Worm (Caenorhabditis elegans): ENCODE results near the gene agxt-1.

DNA sequence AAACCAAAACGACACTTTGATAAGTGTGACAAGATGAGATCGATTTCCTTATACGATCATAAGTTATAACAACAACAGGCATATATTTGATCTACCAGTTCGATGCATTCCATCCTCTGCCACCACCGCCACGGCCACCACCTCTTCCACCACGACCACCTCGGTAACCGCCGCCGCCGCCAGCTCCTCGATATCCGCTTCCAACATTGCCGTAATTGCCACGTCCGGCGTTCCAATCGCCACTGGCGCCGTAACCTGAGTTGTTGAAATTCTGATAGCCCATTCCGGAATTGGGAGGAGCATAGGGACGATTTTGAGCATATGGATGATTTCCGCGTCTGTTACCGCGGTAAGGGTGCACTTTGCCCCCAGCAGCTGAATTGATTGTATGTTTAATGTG lies 33.1 kb downstream of the agxt-1 start:
- no peak for TF ChIP-seq lin-15B (tag; optimal IDR thresholded peaks at IDR 0.05)
- no peak for TF ChIP-seq fos-1 (tag; optimal IDR thresholded peaks at IDR 0.05)
- TF ChIP-seq pqm-1 (tag; optimal IDR thresholded peaks at IDR 0.05): no peak
- TF ChIP-seq ama-1 (optimal IDR thresholded peaks at IDR 0.05): no peak
- TF ChIP-seq aly-2 (tag; optimal IDR thresholded peaks at IDR 0.05): no peak
- no peak for TF ChIP-seq R02D3.7 (tag; optimal IDR thresholded peaks at IDR 0.05)
- no peak for TF ChIP-seq snpc-4 (tag; optimal IDR thresholded peaks at IDR 0.05)
- no peak for TF ChIP-seq nhr-237 (tag; optimal IDR thresholded peaks at IDR 0.05)
- no peak for TF ChIP-seq nhr-11 (tag; optimal IDR thresholded peaks at IDR 0.05)

Measured in whole organism, L3 larva.